Worm (Caenorhabditis elegans) whole organism, L4 larva: ENCODE measurements around the gene such-1.
A peak's percentile ranks its signal among the peaks of the same experiment; 100 is the strongest.

Source experiments
- D1046.2 ChIP-seq: fragments of 200-800 bp; sonication (Bioruptor generic); IDR thresholded peaks from 2 replicates; pipeline ENCODE4 v1.3.6; 2022; ENCODE audit warnings: missing genetic modification characterization, missing compliant biosample characterization
- F26F4.8 ChIP-seq: fragments of 200-800 bp; sonication (Bioruptor generic); conservative IDR thresholded peaks from 2 replicates; pipeline ENCODE4 v1.3.6; 2022; ENCODE audit warnings: missing genetic modification characterization, missing compliant biosample characterization
- F37D6.2 ChIP-seq: sonication (generic microtip); optimal IDR thresholded peaks from 2 replicates; lab custom pipeline; 2016; ENCODE audit warnings: mild to moderate bottlenecking, missing genetic modification characterization, missing compliant biosample characterization
- F44E2.7 ChIP-seq: fragments of 200-800 bp; sonication (Bioruptor generic); IDR thresholded peaks from 2 replicates; pipeline ENCODE4 v2.1.2; 2022; ENCODE audit warnings: missing genetic modification characterization, missing compliant biosample characterization
- F49E8.2 ChIP-seq: sonication (generic microtip); optimal IDR thresholded peaks from 2 replicates; lab custom pipeline; 2016; ENCODE audit warnings: missing compliant biosample characterization, mild to moderate bottlenecking, missing genetic modification characterization, borderline replicate concordance
- R02D3.7 ChIP-seq: fragments of 150-350 bp; sonication (generic microtip); optimal IDR thresholded peaks from 3 replicates; lab custom pipeline; 2014; ENCODE audit warnings: missing biosample characterization, missing genetic modification characterization
- Y5F2A.4 ChIP-seq: fragments of 200-800 bp; sonication (Bioruptor generic); optimal IDR thresholded peaks from 2 replicates; lab custom pipeline; 2018; ENCODE audit warnings: mild to moderate bottlenecking, missing genetic modification characterization, missing compliant biosample characterization
- Y75B8A.6 ChIP-seq: fragments of 200-800 bp; sonication (Bioruptor generic); IDR thresholded peaks from 2 replicates; pipeline ENCODE4 v1.3.6; 2022; ENCODE audit warnings: missing genetic modification reagents, missing genetic modification characterization, missing compliant biosample characterization
- ZK337.2 ChIP-seq: fragments of 200-800 bp; sonication (Bioruptor generic); IDR thresholded peaks from 2 replicates; pipeline ENCODE4 v1.3.6; 2022; ENCODE audit warnings: missing genetic modification reagents, missing genetic modification characterization, missing compliant biosample characterization
- ZK546.5 ChIP-seq, 2 experiments: sonication (generic microtip); optimal IDR thresholded peaks; 2 replicates each; lab custom pipeline; 2017; ENCODE audit warnings: missing biosample characterization in 2 of 2, missing genetic modification characterization in 2 of 2
- attf-4 ChIP-seq: sonication (generic microtip); optimal IDR thresholded peaks from 3 replicates; lab custom pipeline; 2017; ENCODE audit warnings: missing biosample characterization, missing genetic modification characterization
- ceh-20 ChIP-seq: fragments of 200-800 bp; sonication (Bioruptor generic); IDR thresholded peaks from 2 replicates; pipeline ENCODE4 v1.3.6; 2022; ENCODE audit warnings: missing genetic modification reagents, missing genetic modification characterization, missing compliant biosample characterization
- ctbp-1 ChIP-seq: fragments of 200-800 bp; sonication (Bioruptor generic); IDR thresholded peaks from 2 replicates; pipeline ENCODE4 v1.3.6; 2022; ENCODE audit warnings: missing genetic modification reagents, missing genetic modification characterization, missing compliant biosample characterization
- daf-16 ChIP-seq, 3 experiments: sonication (generic microtip); optimal IDR thresholded peaks; 2 replicates each; lab custom pipeline; 2016 to 2017; ENCODE audit warnings: missing genetic modification characterization in 3 of 3, missing genetic modification reagents in 3 of 3, mild to moderate bottlenecking in 2 of 3, missing compliant biosample characterization in 2 of 3, missing biosample characterization in 1 of 3, moderate library complexity in 1 of 3
- dmd-6 ChIP-seq: fragments of 200-800 bp; sonication (Bioruptor generic); IDR thresholded peaks from 2 replicates; pipeline ENCODE4 v1.3.6; 2022; ENCODE audit warnings: missing genetic modification reagents, missing genetic modification characterization, missing compliant biosample characterization
- dmd-8 ChIP-seq: fragments of 200-800 bp; sonication (Bioruptor generic); IDR thresholded peaks from 2 replicates; pipeline ENCODE4 v1.3.6; 2022; ENCODE audit warnings: missing genetic modification characterization, missing compliant biosample characterization
- dmd-9 ChIP-seq: fragments of 200-800 bp; sonication (Bioruptor generic); IDR thresholded peaks from 2 replicates; pipeline ENCODE4 v1.3.6; 2022; ENCODE audit warnings: missing genetic modification reagents, missing genetic modification characterization, missing compliant biosample characterization
- egl-43 ChIP-seq: fragments of 200-800 bp; sonication (Bioruptor generic); IDR thresholded peaks from 2 replicates; pipeline ENCODE4 v1.3.6; 2022; ENCODE audit warnings: missing genetic modification reagents, missing genetic modification characterization, missing compliant biosample characterization
- fkh-10 ChIP-seq: fragments of 150-350 bp; optimal IDR thresholded peaks from 2 replicates; lab custom pipeline; 2014; ENCODE audit warnings: missing biosample characterization, missing genetic modification reagents, missing genetic modification characterization
- fos-1 ChIP-seq: fragments of 150-350 bp; optimal IDR thresholded peaks from 2 replicates; lab custom pipeline; 2014; ENCODE audit warnings: missing biosample characterization, missing genetic modification characterization
- hif-1 ChIP-seq, 2 experiments: sonication (generic microtip); optimal IDR thresholded peaks; 2 replicates each; lab custom pipeline; 2016 to 2017; ENCODE audit warnings: missing compliant biosample characterization in 2 of 2, missing genetic modification characterization in 2 of 2, missing genetic modification reagents in 2 of 2, missing genotype in 2 of 2, mild to moderate bottlenecking in 1 of 2
- hlh-30 ChIP-seq: sonication (generic microtip); optimal IDR thresholded peaks from 2 replicates; lab custom pipeline; 2017; ENCODE audit warnings: antibody characterized with exemption, mild to moderate bottlenecking, missing genetic modification characterization, missing compliant biosample characterization; ENCODE audit not compliant: insufficient read depth
- jun-1 ChIP-seq: fragments of 150-350 bp; optimal IDR thresholded peaks from 2 replicates; lab custom pipeline; 2014; ENCODE audit warnings: missing biosample characterization, missing genetic modification reagents, missing genetic modification characterization
- lim-7 ChIP-seq: fragments of 200-800 bp; sonication (Bioruptor generic); IDR thresholded peaks from 2 replicates; pipeline ENCODE4 v1.3.6; 2022; ENCODE audit warnings: missing genetic modification characterization, missing compliant biosample characterization
- lin-29 ChIP-seq: fragments of 200-800 bp; sonication (Bioruptor generic); IDR thresholded peaks from 2 replicates; pipeline ENCODE4 v1.3.6; 2022; ENCODE audit warnings: missing genetic modification reagents, missing genetic modification characterization, missing compliant biosample characterization
- lin-38 ChIP-seq: fragments of 200-800 bp; sonication (Bioruptor generic); IDR thresholded peaks from 2 replicates; pipeline ENCODE4 v1.3.6; 2022; ENCODE audit warnings: missing genetic modification reagents, missing genetic modification characterization, missing compliant biosample characterization
- lin-39 ChIP-seq: fragments of 150-350 bp; optimal IDR thresholded peaks from 2 replicates; lab custom pipeline; 2014; ENCODE audit warnings: missing biosample characterization, missing genetic modification reagents, missing genetic modification characterization
- lsy-2 ChIP-seq, 2 experiments: fragments of 150-350 bp in 1 of 2; sonication (generic microtip) in 1 of 2; optimal IDR thresholded peaks; 2 replicates each; lab custom pipeline; 2014 to 2017; ENCODE audit warnings: missing biosample characterization in 2 of 2, missing genetic modification characterization in 2 of 2
- mdl-1 ChIP-seq, 2 experiments: fragments of 150-350 bp in 1 of 2; sonication (generic microtip) in 1 of 2; optimal IDR thresholded peaks; 2 replicates each; lab custom pipeline; 2014 to 2017; ENCODE audit warnings: missing biosample characterization in 2 of 2, missing genetic modification characterization in 2 of 2
- mep-1 ChIP-seq: fragments of 150-350 bp; sonication (generic microtip); optimal IDR thresholded peaks from 3 replicates; lab custom pipeline; 2014; ENCODE audit warnings: missing biosample characterization, missing genetic modification characterization
- nhr-102 ChIP-seq: sonication (generic microtip); optimal IDR thresholded peaks from 2 replicates; lab custom pipeline; 2016; ENCODE audit warnings: mild to moderate bottlenecking, missing genetic modification characterization, moderate library complexity, missing compliant biosample characterization
- nhr-111 ChIP-seq: fragments of 200-800 bp; sonication (Bioruptor generic); optimal IDR thresholded peaks from 2 replicates; lab custom pipeline; 2018; ENCODE audit warnings: mild to moderate bottlenecking, missing genetic modification characterization, missing compliant biosample characterization
- nhr-237 ChIP-seq: sonication (generic microtip); optimal IDR thresholded peaks from 2 replicates; lab custom pipeline; 2017; ENCODE audit warnings: missing biosample characterization, missing genetic modification characterization
- nhr-25 ChIP-seq: sonication (generic microtip); optimal IDR thresholded peaks from 2 replicates; lab custom pipeline; 2017; ENCODE audit warnings: missing genetic modification characterization, mild to moderate bottlenecking, missing compliant biosample characterization, antibody characterized with exemption, moderate library complexity, borderline replicate concordance; ENCODE audit not compliant: insufficient read depth
- nhr-28 ChIP-seq: fragments of 150-350 bp; optimal IDR thresholded peaks from 2 replicates; lab custom pipeline; 2014; ENCODE audit warnings: missing biosample characterization, missing genetic modification characterization
- nhr-48 ChIP-seq: sonication (generic microtip); optimal IDR thresholded peaks from 2 replicates; lab custom pipeline; 2016; ENCODE audit warnings: mild to moderate bottlenecking, missing genetic modification characterization, missing compliant biosample characterization
- php-3 ChIP-seq: fragments of 200-800 bp; sonication (Bioruptor generic); IDR thresholded peaks from 2 replicates; pipeline ENCODE4 v1.3.6; 2022; ENCODE audit warnings: missing genetic modification reagents, missing genetic modification characterization, missing compliant biosample characterization
- rbr-2 ChIP-seq: sonication (generic microtip); optimal IDR thresholded peaks from 2 replicates; lab custom pipeline; 2016; ENCODE audit warnings: missing genotype, missing genetic modification characterization, missing compliant biosample characterization
- sdz-12 ChIP-seq: fragments of 200-800 bp; sonication (Bioruptor generic); optimal IDR thresholded peaks from 2 replicates; lab custom pipeline; 2018; ENCODE audit warnings: mild to moderate bottlenecking, missing genetic modification characterization, missing compliant biosample characterization
- skn-1 ChIP-seq: fragments of 150-350 bp; optimal IDR thresholded peaks from 2 replicates; lab custom pipeline; 2014; ENCODE audit warnings: missing biosample characterization, missing genetic modification characterization
- snpc-1.2 ChIP-seq: fragments of 200-800 bp; sonication (Bioruptor generic); IDR thresholded peaks from 2 replicates; pipeline ENCODE4 v1.3.6; 2022; ENCODE audit warnings: missing genetic modification reagents, missing genetic modification characterization, missing compliant biosample characterization
- snpc-4 ChIP-seq: fragments of 150-350 bp; optimal IDR thresholded peaks from 2 replicates; lab custom pipeline; 2014; ENCODE audit warnings: missing biosample characterization, missing genetic modification characterization
- tag-97 ChIP-seq: fragments of 200-800 bp; sonication (Bioruptor generic); IDR thresholded peaks from 2 replicates; pipeline ENCODE4 v1.3.6; 2022; ENCODE audit warnings: missing genetic modification characterization, missing compliant biosample characterization
- unc-62 ChIP-seq, 3 experiments: fragments of 150-350 bp in 1 of 3; sonication (generic microtip); optimal IDR thresholded peaks in 2 of 3; peaks in 1 of 3; 1 replicate in 1 of 3; 2 replicates in 2 of 3; lab custom pipeline; 2014 to 2017; ENCODE audit warnings: missing biosample characterization in 3 of 3, missing genetic modification characterization in 3 of 3, missing genetic modification reagents in 3 of 3, missing genotype in 1 of 3
- vab-7 ChIP-seq: fragments of 200-800 bp; sonication (Bioruptor generic); IDR thresholded peaks from 2 replicates; pipeline ENCODE4 v1.3.6; 2022; ENCODE audit warnings: missing genetic modification reagents, missing genetic modification characterization, missing compliant biosample characterization
- zag-1 ChIP-seq: fragments of 150-350 bp; optimal IDR thresholded peaks from 2 replicates; lab custom pipeline; 2014; ENCODE audit warnings: missing biosample characterization, missing genetic modification characterization
- zfp-2 ChIP-seq: sonication (generic microtip); optimal IDR thresholded peaks from 2 replicates; lab custom pipeline; 2016; ENCODE audit warnings: mild to moderate bottlenecking, missing genetic modification characterization, missing compliant biosample characterization
- zip-11 ChIP-seq: fragments of 200-800 bp; sonication (Bioruptor generic); IDR thresholded peaks from 2 replicates; pipeline ENCODE4 v1.3.6; 2022; ENCODE audit warnings: missing genetic modification characterization, missing compliant biosample characterization
- ztf-7 ChIP-seq: fragments of 150-350 bp; optimal IDR thresholded peaks from 2 replicates; lab custom pipeline; 2014; ENCODE audit warnings: missing biosample characterization, missing genetic modification characterization

such-1 gene

DNA sequence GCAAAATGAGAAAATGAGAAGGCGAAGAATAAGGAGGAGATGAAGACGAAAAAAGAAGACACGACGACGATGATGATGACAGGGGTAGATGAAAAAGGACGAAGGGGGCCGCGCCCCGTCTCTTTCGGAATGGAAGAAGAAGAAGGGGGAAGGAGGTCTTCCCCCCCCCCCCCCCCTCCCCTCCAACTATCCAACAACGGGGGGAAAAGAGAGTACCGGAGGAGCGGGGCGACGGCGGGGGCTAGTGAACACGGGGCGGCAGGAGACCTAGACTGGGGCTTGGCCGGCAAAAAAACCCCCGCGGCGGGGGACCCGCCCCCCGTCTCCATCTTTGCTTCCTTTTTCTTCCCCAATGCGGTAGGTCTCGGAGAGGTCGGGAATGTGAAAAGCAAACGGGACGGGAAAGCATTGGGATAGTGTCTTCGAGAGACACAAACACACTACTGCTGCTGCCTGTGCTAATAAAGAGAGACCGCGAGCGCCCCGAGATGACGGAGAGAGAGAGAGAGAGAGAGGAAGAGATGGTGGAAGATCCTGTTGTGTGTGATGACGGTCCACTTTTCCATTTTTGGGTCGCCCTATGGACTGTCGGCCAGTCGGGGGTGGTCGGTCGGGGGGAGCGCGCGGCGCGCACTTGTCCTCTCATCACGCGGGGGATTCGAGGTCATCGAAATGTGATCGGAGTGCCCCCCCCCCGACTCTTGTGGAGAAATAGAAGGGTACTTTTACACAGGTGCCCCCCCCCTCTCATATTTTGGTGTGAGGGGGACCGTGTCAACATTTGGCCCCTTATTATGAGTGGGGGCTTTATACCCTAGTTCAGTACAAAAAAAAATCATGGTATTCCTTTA is 55.7 kb downstream of the such-1 start (continued):
- TF ChIP-seq ctbp-1 (GFP tag; lab: Robert Waterston, UW) (0 out of 2 replicates have a peak, but pooled peaks have one; percentile 26), Y75B8A.6 (GFP tag; lab: Robert Waterston, UW) (no peak), F26F4.8 (GFP tag; lab: Robert Waterston, UW) (no peak), snpc-4 (tag; lab: Kevin White, UChicago) (no peak), D1046.2 (no peak), rbr-2 (no peak), dmd-9 (GFP tag; lab: Robert Waterston, UW) (no peak), skn-1 (no peak), dmd-6 (GFP tag; lab: Robert Waterston, UW) (0 out of 2 replicates have a peak, but pooled peaks have one; percentile 13), nhr-237 (tag; lab: Kevin White, UChicago) (no peak), lin-38 (GFP tag; lab: Robert Waterston, UW) (peak; percentile 26), R02D3.7 (tag; lab: Kevin White, UChicago) (no peak), zip-11 (GFP tag; lab: Robert Waterston, UW) (no peak), fos-1 (no peak), ztf-7 (no peak), lim-7 (GFP tag; lab: Robert Waterston, UW) (no peak), lsy-2 (tag; optimal IDR thresholded peaks at IDR 0.05; lab: Kevin White, UChicago) (peak in 1 of 2 experiments; percentile 7), nhr-111 (GFP tag; lab: Kevin White, UChicago) (no peak), nhr-102 (tag; lab: Kevin White, UChicago) (no peak), nhr-28 (tag; lab: Kevin White, UChicago) (peak; percentile 9), fkh-10 (GFP tag; lab: Kevin White, UChicago) (no peak), unc-62 (GFP tag; optimal IDR thresholded peaks at IDR 0.05 in 1 of 2; lab: Kevin White, UChicago) (no peak), unc-62 (tag; optimal IDR thresholded peaks at IDR 0.05; lab: Kevin White, UChicago) (no peak), ceh-20 (GFP tag; lab: Robert Waterston, UW) (no peak), zfp-2 (no peak), vab-7 (GFP tag; lab: Robert Waterston, UW) (no peak), jun-1 (tag; lab: Kevin White, UChicago) (no peak), snpc-1.2 (GFP tag; lab: Robert Waterston, UW) (no peak), hlh-30 (tag; lab: Kevin White, UChicago) (peak; percentile 51), F37D6.2 (tag; lab: Kevin White, UChicago) (no peak), daf-16 (GFP tag; optimal IDR thresholded peaks at IDR 0.05; lab: Kevin White, UChicago) (no peak), daf-16 (tag; optimal IDR thresholded peaks at IDR 0.05; lab: Kevin White, UChicago) (no peak), F44E2.7 (GFP tag; lab: Robert Waterston, UW) (no peak), mdl-1 (tag; optimal IDR thresholded peaks at IDR 0.05; lab: Kevin White, UChicago) (no peak), dmd-8 (GFP tag; lab: Robert Waterston, UW) (no peak), Y5F2A.4 (GFP tag; lab: Kevin White, UChicago) (no peak), lin-29 (no peak), attf-4 (tag; lab: Kevin White, UChicago) (no peak), tag-97 (GFP tag; lab: Robert Waterston, UW) (no peak), hif-1 (tag; optimal IDR thresholded peaks at IDR 0.05; lab: Kevin White, UChicago) (no peak), nhr-48 (tag; lab: Kevin White, UChicago) (no peak), egl-43 (GFP tag; lab: Robert Waterston, UW) (no peak), ZK546.5 (tag; optimal IDR thresholded peaks at IDR 0.05; lab: Kevin White, UChicago) (no peak), mep-1 (tag; lab: Kevin White, UChicago) (no peak), lin-39 (tag; lab: Kevin White, UChicago) (no peak), F49E8.2 (tag; lab: Kevin White, UChicago) (no peak), sdz-12 (GFP tag; lab: Kevin White, UChicago) (no peak), zag-1 (no peak), ZK337.2 (no peak), nhr-25 (tag; lab: Kevin White, UChicago) (peak; percentile 61), php-3 (no peak)
